Fruit fly (Drosophila melanogaster) whole organism, embryonic: Measurements from ENCODE around the gene CG15412.

Experiments used
- CG15479 ChIP-seq: fragments of 200-800 bp; sonication (Bioruptor generic); optimal IDR thresholded peaks from 3 replicates; lab custom pipeline; 2019; ENCODE audit warnings: missing biosample characterization, mild to moderate bottlenecking, missing genetic modification characterization, moderate library complexity
- CG7987 ChIP-seq: fragments of 200-800 bp; sonication (Bioruptor generic); optimal IDR thresholded peaks from 2 replicates; lab custom pipeline; 2018; ENCODE audit warnings: missing biosample characterization, mild to moderate bottlenecking, missing genetic modification characterization, moderate library complexity
- dmrt11E ChIP-seq: fragments of 200-800 bp; sonication (Bioruptor generic); optimal IDR thresholded peaks from 3 replicates; lab custom pipeline; 2018; ENCODE audit warnings: missing biosample characterization, mild to moderate bottlenecking, missing genetic modification characterization, moderate library complexity
- dpn ChIP-seq, 2 experiments: fragments of 200-800 bp; sonication (Bioruptor generic); optimal IDR thresholded peaks; 3 replicates each; lab custom pipeline; 2016; ENCODE audit warnings: missing biosample characterization in 2 of 2, missing genetic modification characterization in 2 of 2
- ftz-f1 ChIP-seq: fragments of 200-800 bp; sonication (Bioruptor generic); optimal IDR thresholded peaks from 2 replicates; lab custom pipeline; 2016; ENCODE audit warnings: missing biosample characterization, missing genetic modification characterization
- gcm ChIP-seq: fragments of 200-800 bp; sonication (Bioruptor generic); optimal IDR thresholded peaks from 2 replicates; lab custom pipeline; 2019; ENCODE audit warnings: missing biosample characterization, mild to moderate bottlenecking, missing genetic modification characterization, moderate library complexity
- gt ChIP-seq: fragments of 200-800 bp; sonication (Bioruptor generic); IDR thresholded peaks from 2 replicates; pipeline ENCODE4 v1.3.6; 2022; ENCODE audit warnings: missing biosample characterization, missing genetic modification characterization
- h ChIP-seq: fragments of >200 bp; optimal IDR thresholded peaks from 2 replicates; lab custom pipeline; 2017
- trem ChIP-seq: fragments of 200-800 bp; optimal IDR thresholded peaks from 3 replicates; lab custom pipeline; 2019; ENCODE audit warnings: missing biosample characterization, mild to moderate bottlenecking, missing genetic modification characterization, moderate library complexity
- wor ChIP-seq: fragments of 200-800 bp; sonication (Bioruptor generic); IDR thresholded peaks from 2 replicates; pipeline ENCODE4 v1.3.6; 2022; ENCODE audit warnings: missing biosample characterization, missing genetic modification characterization

DNA sequence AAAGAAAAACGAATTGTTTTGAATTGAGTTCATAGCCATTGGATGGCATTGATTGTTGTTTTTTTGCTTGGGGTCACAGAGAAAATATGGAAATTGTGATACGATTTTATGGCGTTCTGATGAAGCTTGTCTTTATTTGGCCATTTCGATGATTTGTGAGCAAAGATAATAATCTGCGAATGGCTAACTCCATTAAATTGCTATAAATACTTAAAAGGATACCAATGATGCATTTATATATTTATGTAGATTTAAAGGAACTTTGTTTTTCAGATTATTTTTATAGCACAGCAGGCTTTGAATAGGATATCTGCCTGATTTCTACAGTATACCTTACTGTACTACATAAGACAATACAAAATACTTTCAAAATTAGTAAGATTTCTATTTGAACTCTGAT is 34.7 kb upstream of the CG15412 start, which contains the start of gene CG8840:
- TF ChIP-seq CG7987 (GFP tag; lab: Kevin White, UChicago), result no peak
- no peak for TF ChIP-seq gcm (GFP tag; lab: Kevin White, UChicago)
- TF ChIP-seq h (lab: Kevin White, UChicago), result no peak
- no peak for TF ChIP-seq ftz-f1
- TF ChIP-seq dpn (GFP tag; optimal IDR thresholded peaks at IDR 0.05; lab: Kevin White, UChicago), result no peak
- TF ChIP-seq dmrt11E (tag; lab: Kevin White, UChicago), result no peak
- no peak for TF ChIP-seq CG15479 (GFP tag; lab: Kevin White, UChicago)
- TF ChIP-seq gt (GFP tag; lab: Robert Waterston, UW), result no peak
- TF ChIP-seq trem (tag; lab: Kevin White, UChicago), result no peak
- no peak for TF ChIP-seq wor (GFP tag; lab: Robert Waterston, UW)
